Fruit fly (Drosophila melanogaster): ENCODE measurements around the gene CG42534.

CG42534 gene

DNA sequence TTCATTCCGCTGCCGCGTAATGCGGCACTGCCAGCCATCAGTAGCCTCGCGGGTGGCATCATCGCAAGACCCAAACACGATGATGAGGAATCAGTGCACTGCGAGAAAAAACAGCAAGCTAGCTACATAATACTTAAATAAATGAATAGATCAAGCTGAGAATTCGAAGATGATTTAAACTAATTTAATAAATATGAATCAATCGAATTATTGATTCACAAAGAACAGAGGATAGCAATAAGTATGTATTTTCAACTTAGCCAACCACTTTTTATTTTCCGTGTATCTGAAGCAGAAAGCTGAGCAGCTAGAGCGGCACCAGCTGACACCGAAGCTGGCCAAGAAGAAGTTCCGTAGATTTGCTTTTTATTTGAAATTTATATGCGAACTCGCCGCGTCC, 72.8 kb downstream of the CG42534 start:
- TF ChIP-seq Eip78C (GFP tag) (peak; percentile 41), Ets96B (tag; optimal IDR thresholded peaks at IDR 0.05) (peak; percentile 11), CG15336 (GFP tag; IDR thresholded peaks at IDR 0.05) (0 out of 2 replicates have a peak, but pooled peaks have one; percentile 11), CG32006 (GFP tag; optimal IDR thresholded peaks at IDR 0.05) (no peak), acj6 (GFP tag; optimal IDR thresholded peaks at IDR 0.05) (no peak)

dm6 chr3R:27415303-27415702, 74.9 kb downstream of the CG42534 start:
- peak in 1 of 2 experiments; percentile 15 for TF ChIP-seq ss (GFP tag; optimal IDR thresholded peaks at IDR 0.05)
- peak; percentile 58 for TF ChIP-seq net (GFP tag; optimal IDR thresholded peaks at IDR 0.05)
- no peak for TF ChIP-seq CG6163 (GFP tag; IDR thresholded peaks at IDR 0.05)
- TF ChIP-seq topi (GFP tag; optimal IDR thresholded peaks at IDR 0.05), result no peak
- TF ChIP-seq Hr39 (GFP tag; optimal IDR thresholded peaks at IDR 0.05), result no peak

dm6 chr3R:27421810-27422209, 81.4 kb downstream of the CG42534 start:
- TF ChIP-seq fd59A (GFP tag; optimal IDR thresholded peaks at IDR 0.05) (no peak), Ets96B (tag; optimal IDR thresholded peaks at IDR 0.05) (peak; percentile 40), CG8632 (GFP tag; optimal IDR thresholded peaks at IDR 0.05) (no peak), CG3919 (GFP tag; optimal IDR thresholded peaks at IDR 0.05) (peak; percentile 24), Hr4 (GFP tag; optimal IDR thresholded peaks at IDR 0.05) (peak; percentile 7), CG3032 (tag; optimal IDR thresholded peaks at IDR 0.05) (peak; percentile 14), CG10669 (GFP tag; optimal IDR thresholded peaks at IDR 0.05) (peak; percentile 30), CG4318 (GFP tag; optimal IDR thresholded peaks at IDR 0.05) (no peak), CG32006 (GFP tag; optimal IDR thresholded peaks at IDR 0.05) (peak; percentile 39), CG6163 (GFP tag; IDR thresholded peaks at IDR 0.05) (peak; percentile 46; the same call in 1 of the 3 replicates), Eip78C (GFP tag) (peak; percentile 42), CG10631 (GFP tag; optimal IDR thresholded peaks at IDR 0.05) (peak; percentile 21), OdsH (GFP tag; optimal IDR thresholded peaks at IDR 0.05) (peak; percentile 8), fd85E (GFP tag; optimal IDR thresholded peaks at IDR 0.05) (no peak), CG6854 (GFP tag; optimal IDR thresholded peaks at IDR 0.05) (no peak), Eip75B (GFP tag; optimal IDR thresholded peaks at IDR 0.05) (no peak)
